Worm (Caenorhabditis elegans) whole organism, L1 larva: Measurements from ENCODE around the gene lon-8.
"Not testable (repeated sequence)": the region's sequence is repeated elsewhere in the genome, so short reads cannot be mapped to it uniquely, and the experiment has no call there.

Experiments used
- ama-1 ChIP-seq: fragments of 150-350 bp; optimal IDR thresholded peaks from 2 replicates; lab custom pipeline; 2014
- dpl-1 ChIP-seq, 3 experiments: fragments of 150-350 bp in 2 of 3; sonication (generic microtip) in 1 of 3; optimal IDR thresholded peaks; 2 replicates each; lab custom pipeline; 2014 to 2017; ENCODE audit warnings: missing biosample characterization in 3 of 3, missing genetic modification characterization in 3 of 3, missing genetic modification reagents in 3 of 3
- dsc-1 ChIP-seq: sonication (generic microtip); optimal IDR thresholded peaks from 2 replicates; lab custom pipeline; 2016; ENCODE audit warnings: mild to moderate bottlenecking, missing genetic modification characterization, missing compliant biosample characterization
- lin-39 ChIP-seq: fragments of 150-350 bp; optimal IDR thresholded peaks from 2 replicates; lab custom pipeline; 2014; ENCODE audit warnings: missing biosample characterization, missing genetic modification reagents, missing genetic modification characterization
- nhr-47 ChIP-seq: sonication (generic microtip); optimal IDR thresholded peaks from 2 replicates; lab custom pipeline; 2016; ENCODE audit warnings: mild to moderate bottlenecking, missing genetic modification characterization, moderate library complexity, missing compliant biosample characterization
- nhr-77 ChIP-seq: fragments of 150-350 bp; optimal IDR thresholded peaks from 2 replicates; lab custom pipeline; 2014; ENCODE audit warnings: missing biosample characterization, missing genetic modification characterization
- pag-3 ChIP-seq: sonication (generic microtip); optimal IDR thresholded peaks from 2 replicates; lab custom pipeline; 2017; ENCODE audit warnings: missing genetic modification characterization, mild to moderate bottlenecking, missing compliant biosample characterization, antibody characterized with exemption, borderline replicate concordance; ENCODE audit not compliant: insufficient read depth
- pqm-1 ChIP-seq: sonication (generic microtip); optimal IDR thresholded peaks from 3 replicates; lab custom pipeline; 2017; ENCODE audit warnings: missing biosample characterization, missing genetic modification characterization
- zag-1 ChIP-seq: fragments of 150-350 bp; optimal IDR thresholded peaks from 2 replicates; lab custom pipeline; 2014; ENCODE audit warnings: missing biosample characterization, missing genetic modification characterization

- TF ChIP-seq dpl-1 (GFP tag; optimal IDR thresholded peaks at IDR 0.05; lab: Kevin White, UChicago); lin-39; nhr-77 (tag; lab: Kevin White, UChicago); ama-1 (lab: Kevin White, UChicago); pqm-1; dsc-1 (tag; lab: Kevin White, UChicago); pag-3 (tag; lab: Kevin White, UChicago); nhr-47 (tag; lab: Kevin White, UChicago); zag-1 (tag; lab: Kevin White, UChicago): not testable (repeated sequence)
Measured at ce11 chrV:18006930-18007329, 5.8 kb upstream of the lon-8 start, which contains the start of gene Y59A8B.19.
